Worm (Caenorhabditis elegans) whole organism, midembryonic: ENCODE data around the gene twk-16.

Experiments used
- cog-1 ChIP-seq: sonication (generic microtip); optimal IDR thresholded peaks from 2 replicates; lab custom pipeline; 2016; ENCODE audit warnings: missing genetic modification characterization, missing compliant biosample characterization
- flt-1 ChIP-seq: fragments of 200-800 bp; sonication (Bioruptor generic); IDR thresholded peaks from 2 replicates; pipeline ENCODE4 v1.3.6; 2022; ENCODE audit warnings: missing genetic modification characterization, missing compliant biosample characterization
- klf-2 ChIP-seq: fragments of 200-800 bp; sonication (Bioruptor generic); conservative IDR thresholded peaks from 2 replicates; pipeline ENCODE4 v1.3.6; 2022; ENCODE audit warnings: missing genetic modification reagents, missing genetic modification characterization, missing compliant biosample characterization
- med-1 ChIP-seq: sonication (generic microtip); optimal IDR thresholded peaks from 2 replicates; lab custom pipeline; 2017; ENCODE audit warnings: missing genetic modification characterization, mild to moderate bottlenecking, missing compliant biosample characterization, antibody characterized with exemption, missing genetic modification reagents; ENCODE audit not compliant: insufficient read depth

ce11 chrX:3034203-3034602, 46.7 kb upstream of the twk-16 start, which contains the start of gene M02F4.2:
- no peak for TF ChIP-seq cog-1 (tag; lab: Kevin White, UChicago)
- no peak for TF ChIP-seq med-1 (GFP tag; lab: Kevin White, UChicago)
- TF ChIP-seq klf-2 (GFP tag; lab: Robert Waterston, UW) = no peak
- no peak for TF ChIP-seq flt-1
